Fruit fly (Drosophila melanogaster) whole organism, embryonic: ENCODE data around the gene ana1.

ENCODE experiments used
- Atf6 ChIP-seq: fragments of 200-800 bp; sonication (Bioruptor generic); IDR thresholded peaks from 2 replicates; pipeline ENCODE4 v1.3.6; 2022; ENCODE audit warnings: missing biosample characterization, missing genetic modification characterization
- C15 ChIP-seq: fragments of 200-800 bp; sonication (Bioruptor generic); IDR thresholded peaks from 3 replicates; pipeline ENCODE4 v1.3.6; 2022; ENCODE audit warnings: missing biosample characterization, missing genetic modification characterization
- CG10274 ChIP-seq: fragments of 200-800 bp; sonication (Bioruptor generic); optimal IDR thresholded peaks from 3 replicates; lab custom pipeline; 2017; ENCODE audit warnings: missing biosample characterization, mild to moderate bottlenecking, missing genetic modification characterization
- CG10979 ChIP-seq: fragments of 200-800 bp; sonication (Bioruptor generic); optimal IDR thresholded peaks from 2 replicates; lab custom pipeline; 2018; ENCODE audit warnings: missing biosample characterization, mild to moderate bottlenecking, missing genetic modification characterization, moderate library complexity
- CG11247 ChIP-seq: fragments of 200-800 bp; sonication (Bioruptor generic); IDR thresholded peaks from 2 replicates; pipeline ENCODE4 v1.3.6; 2022; ENCODE audit warnings: missing biosample characterization, missing genetic modification characterization
- CG11560 ChIP-seq: fragments of 200-800 bp; sonication (Bioruptor generic); IDR thresholded peaks from 3 replicates; pipeline ENCODE4 v1.3.6; 2022; ENCODE audit warnings: missing biosample characterization, missing genetic modification characterization
- CG12769 ChIP-seq: fragments of 200-800 bp; sonication (Bioruptor generic); optimal IDR thresholded peaks from 2 replicates; lab custom pipeline; 2019; ENCODE audit warnings: missing biosample characterization, mild to moderate bottlenecking, missing genetic modification characterization, moderate library complexity
- CG13624 ChIP-seq: fragments of 200-800 bp; sonication (Bioruptor generic); optimal IDR thresholded peaks from 2 replicates; lab custom pipeline; 2016; ENCODE audit warnings: missing biosample characterization, missing genetic modification characterization
- CG14667 ChIP-seq: fragments of 200-800 bp; sonication (Bioruptor generic); IDR thresholded peaks from 2 replicates; pipeline ENCODE4 v1.3.6; 2022; ENCODE audit warnings: missing biosample characterization, missing genetic modification characterization
- CG14710 ChIP-seq: fragments of 200-800 bp; sonication (Bioruptor generic); optimal IDR thresholded peaks from 3 replicates; lab custom pipeline; 2019; ENCODE audit warnings: missing biosample characterization, mild to moderate bottlenecking, missing genetic modification characterization, moderate library complexity
- CG1529 ChIP-seq: fragments of 200-800 bp; sonication (Bioruptor generic); optimal IDR thresholded peaks from 3 replicates; lab custom pipeline; 2018; ENCODE audit warnings: missing biosample characterization, missing genetic modification characterization
- CG16779 ChIP-seq: fragments of 200-800 bp; sonication (Bioruptor generic); IDR thresholded peaks from 2 replicates; pipeline ENCODE4 v1.3.6; 2022; ENCODE audit warnings: missing biosample characterization, missing genetic modification characterization
- CG17359 ChIP-seq: fragments of 200-800 bp; sonication (Bioruptor generic); optimal IDR thresholded peaks from 3 replicates; lab custom pipeline; 2018; ENCODE audit warnings: missing biosample characterization, mild to moderate bottlenecking, missing genetic modification characterization, moderate library complexity
- CG1792 ChIP-seq: fragments of 200-800 bp; sonication (Bioruptor generic); optimal IDR thresholded peaks from 2 replicates; lab custom pipeline; 2016; ENCODE audit warnings: missing biosample characterization, missing genetic modification characterization
- CG30431 ChIP-seq: fragments of 200-800 bp; sonication (Bioruptor generic); optimal IDR thresholded peaks from 2 replicates; lab custom pipeline; 2017; ENCODE audit warnings: missing biosample characterization, missing genetic modification characterization
- CG33213 ChIP-seq: fragments of 200-800 bp; sonication (Bioruptor generic); optimal IDR thresholded peaks from 3 replicates; lab custom pipeline; 2016; ENCODE audit warnings: missing biosample characterization, missing genetic modification characterization
- CG34224 ChIP-seq: fragments of 200-800 bp; sonication (Bioruptor generic); IDR thresholded peaks from 3 replicates; pipeline ENCODE4 v1.3.6; 2022; ENCODE audit warnings: missing biosample characterization, missing genetic modification characterization; ENCODE audit not compliant: partially characterized antibody
- CG3995 ChIP-seq: fragments of 200-800 bp; sonication (Bioruptor generic); optimal IDR thresholded peaks from 3 replicates; lab custom pipeline; 2016; ENCODE audit warnings: missing biosample characterization, missing genetic modification characterization
- CG6791 ChIP-seq: fragments of 200-800 bp; sonication (Bioruptor generic); IDR thresholded peaks from 3 replicates; pipeline ENCODE4 v1.3.6; 2022; ENCODE audit warnings: missing biosample characterization, missing genetic modification characterization; ENCODE audit not compliant: partially characterized antibody
- CG8924 ChIP-seq: fragments of 200-800 bp; optimal IDR thresholded peaks from 3 replicates; lab custom pipeline; 2019; ENCODE audit warnings: missing biosample characterization, mild to moderate bottlenecking, missing genetic modification characterization, moderate library complexity
- Chrac-16 ChIP-seq: fragments of 200-800 bp; sonication (Bioruptor generic); optimal IDR thresholded peaks from 3 replicates; lab custom pipeline; 2016; ENCODE audit warnings: missing biosample characterization, missing genetic modification characterization
- Deaf1 ChIP-seq: fragments of 200-800 bp; optimal IDR thresholded peaks from 3 replicates; lab custom pipeline; 2019; ENCODE audit warnings: missing biosample characterization, mild to moderate bottlenecking, missing genetic modification characterization, moderate library complexity
- Dref ChIP-seq: fragments of 200-800 bp; sonication (Bioruptor generic); IDR thresholded peaks from 2 replicates; pipeline ENCODE4 v1.3.6; 2022; ENCODE audit warnings: missing biosample characterization, missing genetic modification characterization
- NC2α ChIP-seq: fragments of 200-800 bp; sonication (Bioruptor generic); optimal IDR thresholded peaks from 2 replicates; lab custom pipeline; 2016; ENCODE audit warnings: missing biosample characterization, missing genetic modification characterization
- NfI ChIP-seq: fragments of 200-800 bp; sonication (Bioruptor generic); optimal IDR thresholded peaks from 3 replicates; lab custom pipeline; 2018; ENCODE audit warnings: missing biosample characterization, mild to moderate bottlenecking, missing genetic modification characterization, moderate library complexity
- Poxn ChIP-seq: fragments of 200-800 bp; sonication (Bioruptor generic); IDR thresholded peaks from 2 replicates; pipeline ENCODE4 v1.3.6; 2022; ENCODE audit warnings: missing biosample characterization, missing genetic modification characterization
- Sox102F ChIP-seq: fragments of 200-800 bp; sonication (Bioruptor generic); optimal IDR thresholded peaks from 2 replicates; lab custom pipeline; 2018; ENCODE audit warnings: missing biosample characterization, mild to moderate bottlenecking, missing genetic modification characterization, moderate library complexity
- Trl ChIP-seq, 3 experiments: fragments of >200 bp in 2 of 3; fragments of 200-800 bp in 1 of 3; sonication (Bioruptor generic) in 1 of 3; optimal IDR thresholded peaks; 2 replicates in 1 of 3; 3 replicates in 2 of 3; lab custom pipeline; 2016 to 2017; ENCODE audit warnings: missing biosample characterization in 1 of 3, missing genetic modification characterization in 1 of 3
- Vsx1 ChIP-seq: fragments of 200-800 bp; sonication (Bioruptor generic); optimal IDR thresholded peaks from 2 replicates; lab custom pipeline; 2017; ENCODE audit warnings: missing biosample characterization, mild to moderate bottlenecking, missing genetic modification characterization, missing genetic modification reagents
- aop ChIP-seq: fragments of 200-800 bp; sonication (Bioruptor generic); IDR thresholded peaks from 2 replicates; pipeline ENCODE4 v1.3.6; 2022; ENCODE audit warnings: missing biosample characterization, missing genetic modification characterization
- dmrt11E ChIP-seq: fragments of 200-800 bp; sonication (Bioruptor generic); optimal IDR thresholded peaks from 3 replicates; lab custom pipeline; 2018; ENCODE audit warnings: missing biosample characterization, mild to moderate bottlenecking, missing genetic modification characterization, moderate library complexity
- dpn ChIP-seq, 2 experiments: fragments of 200-800 bp; sonication (Bioruptor generic); optimal IDR thresholded peaks; 3 replicates each; lab custom pipeline; 2016; ENCODE audit warnings: missing biosample characterization in 2 of 2, missing genetic modification characterization in 2 of 2
- eve ChIP-seq, 2 experiments: fragments of >200 bp; optimal IDR thresholded peaks; 2 replicates each; lab custom pipeline; 2017; ENCODE audit warnings: missing biosample characterization in 2 of 2, missing genetic modification characterization in 2 of 2
- fd3F ChIP-seq: fragments of 200-800 bp; sonication (Bioruptor generic); optimal IDR thresholded peaks from 2 replicates; lab custom pipeline; 2018; ENCODE audit warnings: missing biosample characterization, mild to moderate bottlenecking, missing genetic modification characterization, moderate library complexity
- gsb-n ChIP-seq: fragments of 200-800 bp; sonication (Bioruptor generic); optimal IDR thresholded peaks from 3 replicates; lab custom pipeline; 2018; ENCODE audit warnings: missing biosample characterization, mild to moderate bottlenecking, missing genetic modification characterization
- gt ChIP-seq: fragments of 200-800 bp; sonication (Bioruptor generic); IDR thresholded peaks from 2 replicates; pipeline ENCODE4 v1.3.6; 2022; ENCODE audit warnings: missing biosample characterization, missing genetic modification characterization
- ham ChIP-seq: fragments of 200-800 bp; sonication (Bioruptor generic); IDR thresholded peaks from 2 replicates; pipeline ENCODE4 v1.3.6; 2022; ENCODE audit warnings: missing biosample characterization, missing genetic modification characterization
- lmd ChIP-seq: fragments of 200-800 bp; sonication (Bioruptor generic); IDR thresholded peaks from 2 replicates; pipeline ENCODE4 v1.3.6; 2022; ENCODE audit warnings: missing biosample characterization, missing genetic modification characterization
- nmo ChIP-seq: fragments of 200-800 bp; sonication (Bioruptor generic); optimal IDR thresholded peaks from 2 replicates; lab custom pipeline; 2018; ENCODE audit warnings: missing biosample characterization, mild to moderate bottlenecking, missing genetic modification characterization, moderate library complexity
- odd ChIP-seq: fragments of 200-800 bp; sonication (Bioruptor generic); optimal IDR thresholded peaks from 2 replicates; lab custom pipeline; 2017; ENCODE audit warnings: missing biosample characterization, mild to moderate bottlenecking, missing genetic modification characterization
- org-1 ChIP-seq: fragments of 200-800 bp; sonication (Bioruptor generic); optimal IDR thresholded peaks from 2 replicates; lab custom pipeline; 2017; ENCODE audit warnings: missing biosample characterization, missing genetic modification characterization
- ranshi ChIP-seq: fragments of 200-800 bp; sonication (Bioruptor generic); IDR thresholded peaks from 2 replicates; pipeline ENCODE4 v1.3.6; 2022; ENCODE audit warnings: missing biosample characterization, missing genetic modification characterization
- rib ChIP-seq: fragments of 200-800 bp; sonication (Bioruptor generic); IDR thresholded peaks from 2 replicates; pipeline ENCODE4 v1.3.6; 2022; ENCODE audit warnings: missing biosample characterization, missing genetic modification characterization
- salm ChIP-seq: fragments of 200-800 bp; sonication (Bioruptor generic); optimal IDR thresholded peaks from 2 replicates; lab custom pipeline; 2018; ENCODE audit warnings: missing biosample characterization, mild to moderate bottlenecking, missing genetic modification characterization
- sc ChIP-seq, 3 experiments: fragments of >200 bp in 2 of 3; fragments of 200-800 bp in 1 of 3; sonication (Bioruptor generic) in 1 of 3; optimal IDR thresholded peaks; 2 replicates in 2 of 3; 3 replicates in 1 of 3; lab custom pipeline; 2017; ENCODE audit warnings: mild to moderate bottlenecking in 1 of 3, missing biosample characterization in 1 of 3, missing genetic modification characterization in 1 of 3, missing genetic modification reagents in 1 of 3
- tx ChIP-seq: fragments of 200-800 bp; sonication (Bioruptor generic); optimal IDR thresholded peaks from 2 replicates; lab custom pipeline; 2016; ENCODE audit warnings: missing biosample characterization, missing genetic modification characterization
- wor ChIP-seq: fragments of 200-800 bp; sonication (Bioruptor generic); IDR thresholded peaks from 2 replicates; pipeline ENCODE4 v1.3.6; 2022; ENCODE audit warnings: missing biosample characterization, missing genetic modification characterization
- zen2 ChIP-seq: fragments of 200-800 bp; sonication (Bioruptor generic); IDR thresholded peaks from 3 replicates; pipeline ENCODE4 v1.3.6; 2022; ENCODE audit warnings: missing biosample characterization, missing genetic modification characterization; ENCODE audit not compliant: partially characterized antibody
- zfh2 ChIP-seq: fragments of 200-800 bp; sonication (Bioruptor generic); optimal IDR thresholded peaks from 2 replicates; lab custom pipeline; 2016; ENCODE audit warnings: missing biosample characterization, missing genetic modification characterization

The ana1 gene

DNA sequence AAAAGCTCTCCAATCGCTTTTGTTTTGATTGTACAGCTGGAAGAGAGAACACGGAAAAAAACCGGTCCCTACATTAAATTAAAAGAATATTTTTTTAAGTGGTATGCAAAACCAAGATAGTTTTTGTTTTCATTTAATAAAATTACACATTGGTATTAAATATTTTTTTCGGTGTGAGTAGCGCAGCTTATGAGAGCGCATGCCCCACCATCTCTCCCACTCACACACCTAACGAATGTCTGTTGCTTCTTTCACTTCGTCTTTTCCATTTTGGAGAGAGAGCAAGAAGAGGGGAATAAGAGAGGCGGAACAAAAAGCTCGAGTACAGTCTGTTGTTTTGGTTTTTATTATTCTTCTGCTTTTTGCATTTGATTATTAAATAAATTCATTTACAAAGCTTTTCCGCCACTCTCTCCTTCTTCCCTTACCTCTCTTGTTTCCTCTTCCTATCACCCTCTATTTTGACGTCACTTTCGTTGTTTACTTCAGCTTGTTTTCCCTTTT lies 42.2 kb downstream of the ana1 start (continued):
- peak; percentile 98 for TF ChIP-seq NfI (GFP tag; lab: Kevin White, UChicago)
- peak; percentile 93 for TF ChIP-seq CG1792 (GFP tag; lab: Kevin White, UChicago)
- peak; percentile 99 for TF ChIP-seq rib (GFP tag; lab: Robert Waterston, UW)
- TF ChIP-seq CG10979: peak; percentile 96
- no peak for TF ChIP-seq zen2
- TF ChIP-seq nmo (GFP tag; lab: Kevin White, UChicago): peak; percentile 97
- TF ChIP-seq Chrac-16 (GFP tag; lab: Kevin White, UChicago): peak; percentile 96
- peak; percentile 96 for TF ChIP-seq org-1 (GFP tag; lab: Kevin White, UChicago)
- peak; percentile 94 for TF ChIP-seq zfh2 (GFP tag; lab: Kevin White, UChicago)
- peak; percentile 83 for TF ChIP-seq CG30431
- TF ChIP-seq fd3F (GFP tag; lab: Kevin White, UChicago): peak; percentile 96
- peak; percentile 93 for TF ChIP-seq C15 (GFP tag; lab: Robert Waterston, UW)
- peak; percentile 94 for TF ChIP-seq tx (GFP tag; lab: Kevin White, UChicago)
- peak; percentile 99 for TF ChIP-seq Atf6
- TF ChIP-seq Poxn (GFP tag; lab: Robert Waterston, UW): peak; percentile 92
- peak; percentile 88; the same call in 2 of the 3 replicates for TF ChIP-seq CG11560
- TF ChIP-seq CG10274 (GFP tag; lab: Kevin White, UChicago): peak; percentile 90
- peak in 1 of 2 experiments; percentile 97 for TF ChIP-seq eve (GFP tag; optimal IDR thresholded peaks at IDR 0.05; lab: Kevin White, UChicago)
- TF ChIP-seq CG1529: peak; percentile 96
- no peak for TF ChIP-seq CG6791 (GFP tag; lab: Robert Waterston, UW)
- TF ChIP-seq gsb-n (tag; lab: Kevin White, UChicago): peak; percentile 97
- peak; percentile 98 for TF ChIP-seq lmd (GFP tag; lab: Robert Waterston, UW)
- peak; percentile 87 for TF ChIP-seq Deaf1 (tag; lab: Kevin White, UChicago)
- peak; percentile 99 for TF ChIP-seq CG13624 (GFP tag; lab: Kevin White, UChicago)
- TF ChIP-seq Sox102F (GFP tag; lab: Kevin White, UChicago): peak; percentile 98
- TF ChIP-seq Trl (optimal IDR thresholded peaks at IDR 0.05; lab: Kevin White, UChicago): peak; percentile 81 to 97
- peak; percentile 96 for TF ChIP-seq Trl (GFP tag; optimal IDR thresholded peaks at IDR 0.05; lab: Kevin White, UChicago)
- 0 out of 3 replicates have a peak, but pooled peaks have one; percentile 8 for TF ChIP-seq CG34224 (GFP tag; lab: Robert Waterston, UW)
- peak; percentile 77 for TF ChIP-seq dmrt11E
- peak; percentile 98 for TF ChIP-seq CG16779 (GFP tag; lab: Robert Waterston, UW)
- TF ChIP-seq salm (tag; lab: Kevin White, UChicago): peak; percentile 94
- TF ChIP-seq ranshi: peak; percentile 98
- no peak for TF ChIP-seq Dref (GFP tag; lab: Robert Waterston, UW)
- peak; percentile 95 for TF ChIP-seq CG14667 (GFP tag; lab: Robert Waterston, UW)
- TF ChIP-seq CG17359 (tag; lab: Kevin White, UChicago): peak; percentile 99
- TF ChIP-seq sc (optimal IDR thresholded peaks at IDR 0.05; lab: Kevin White, UChicago): no peak
- peak; percentile 91 for TF ChIP-seq sc (GFP tag; optimal IDR thresholded peaks at IDR 0.05; lab: Kevin White, UChicago)
- peak; percentile 95 for TF ChIP-seq ham (GFP tag; lab: Robert Waterston, UW)
- peak; percentile 97 to 98 for TF ChIP-seq dpn (GFP tag; optimal IDR thresholded peaks at IDR 0.05; lab: Kevin White, UChicago)
- peak; percentile 83 for TF ChIP-seq NC2α (GFP tag; lab: Kevin White, UChicago)
- peak; percentile 99 for TF ChIP-seq CG8924 (tag; lab: Kevin White, UChicago)
- peak; percentile 90 for TF ChIP-seq gt (GFP tag; lab: Robert Waterston, UW)
- peak; percentile 79 for TF ChIP-seq CG3995 (GFP tag; lab: Kevin White, UChicago)
- peak; percentile 96 for TF ChIP-seq odd (GFP tag; lab: Kevin White, UChicago)
- TF ChIP-seq Vsx1 (GFP tag; lab: Kevin White, UChicago): peak; percentile 92
- peak; percentile 97 for TF ChIP-seq wor (GFP tag; lab: Robert Waterston, UW)
- peak; percentile 94 for TF ChIP-seq aop (GFP tag; lab: Robert Waterston, UW)
- TF ChIP-seq CG14710 (tag; lab: Kevin White, UChicago): peak; percentile 92
- TF ChIP-seq CG12769 (tag; lab: Kevin White, UChicago): peak; percentile 98
- TF ChIP-seq CG11247 (GFP tag; lab: Robert Waterston, UW): peak; percentile 99
- TF ChIP-seq CG33213 (GFP tag; lab: Kevin White, UChicago): peak; percentile 95
